Worm (Caenorhabditis elegans): ENCODE measurements around the gene srbc-60.

DNA sequence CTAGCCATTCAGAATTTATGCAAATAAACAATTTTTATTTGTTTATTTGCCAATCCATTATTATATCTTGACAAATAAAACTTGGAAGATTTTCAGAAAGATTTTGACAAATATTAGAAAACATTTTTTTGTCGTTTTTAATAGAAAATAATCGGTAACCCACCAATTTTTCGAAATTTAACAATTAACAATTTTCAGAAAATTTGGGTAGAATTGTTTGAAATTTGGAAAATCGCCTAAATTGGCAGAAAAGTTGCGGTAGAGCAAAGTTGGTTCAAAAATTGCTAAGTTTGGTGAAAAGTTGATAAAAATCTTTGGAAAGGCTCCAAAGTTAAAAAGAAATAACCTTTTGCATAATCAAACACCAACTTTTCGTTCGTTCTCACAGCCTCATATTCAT lies 28.2 kb downstream of the srbc-60 start:
- no peak for TF ChIP-seq unc-62 (GFP tag; optimal IDR thresholded peaks at IDR 0.05)
- TF ChIP-seq lin-35 (GFP tag; optimal IDR thresholded peaks at IDR 0.05): no peak
- no peak for TF ChIP-seq mab-9 (GFP tag; IDR thresholded peaks at IDR 0.05)

Data from whole organism, L1 larva.